Worm (Caenorhabditis elegans) whole organism, early embryonic: ENCODE data around the gene str-145.

Source experiments
- ama-1 ChIP-seq: fragments of 150-350 bp; optimal IDR thresholded peaks from 2 replicates; lab custom pipeline; 2014
- flt-1 ChIP-seq: fragments of 200-800 bp; sonication (Bioruptor generic); IDR thresholded peaks from 2 replicates; pipeline ENCODE4 v1.3.6; 2022; ENCODE audit warnings: missing genetic modification characterization, missing compliant biosample characterization
- hmbx-1 ChIP-seq: sonication (generic microtip); optimal IDR thresholded peaks from 2 replicates; lab custom pipeline; 2016; ENCODE audit warnings: mild to moderate bottlenecking, missing genetic modification characterization, missing compliant biosample characterization
- tbx-37 ChIP-seq: fragments of 200-800 bp; sonication (Bioruptor generic); conservative IDR thresholded peaks from 2 replicates; pipeline ENCODE4 v1.3.6; 2022; ENCODE audit warnings: missing genetic modification reagents, missing genetic modification characterization, missing compliant biosample characterization
- tra-4 ChIP-seq: sonication (generic microtip); optimal IDR thresholded peaks from 2 replicates; lab custom pipeline; 2017; ENCODE audit warnings: missing genetic modification characterization, missing compliant biosample characterization

- TF ChIP-seq tbx-37 (GFP tag; lab: Robert Waterston, UW): no peak
- no peak for TF ChIP-seq flt-1 (GFP tag; lab: Robert Waterston, UW)
- no peak for TF ChIP-seq ama-1 (lab: Kevin White, UChicago)
- no peak for TF ChIP-seq tra-4 (tag; lab: Kevin White, UChicago)
- no peak for TF ChIP-seq hmbx-1 (tag; lab: Kevin White, UChicago)
Observed at ce11 chrV:8143605-8144004, 45.5 kb upstream of the str-145 start, which contains the start of gene D1014.2.
